Worm (Caenorhabditis elegans): Measurements from ENCODE around the gene pqn-62.

The pqn-62 gene

ce11 chrX:5210927-5211655 lies 15.2 kb downstream of the pqn-62 start (continued):
- no peak for TF ChIP-seq skn-1 (tag; optimal IDR thresholded peaks at IDR 0.05)
- no peak for TF ChIP-seq madf-9 (GFP tag; conservative IDR thresholded peaks at IDR 0.05)
- TF ChIP-seq vab-7 (GFP tag; IDR thresholded peaks at IDR 0.05): no peak
- TF ChIP-seq tag-97 (GFP tag; IDR thresholded peaks at IDR 0.05): no peak
- TF ChIP-seq F37D6.2 (tag; optimal IDR thresholded peaks at IDR 0.05): no peak
- TF ChIP-seq dve-1 (tag; optimal IDR thresholded peaks at IDR 0.05; ENCODE audit: insufficient read depth): peak; percentile 28
- no peak for TF ChIP-seq nhr-102 (tag; optimal IDR thresholded peaks at IDR 0.05)
- TF ChIP-seq egl-43 (GFP tag; IDR thresholded peaks at IDR 0.05): no peak
- TF ChIP-seq daf-16 (GFP tag; optimal IDR thresholded peaks at IDR 0.05): no peak
- peak; percentile 6 for TF ChIP-seq daf-16 (tag; optimal IDR thresholded peaks at IDR 0.05)
- TF ChIP-seq Y5F2A.4 (GFP tag; optimal IDR thresholded peaks at IDR 0.05): no peak
- TF ChIP-seq nhr-42 (GFP tag; IDR thresholded peaks at IDR 0.05): no peak
- no peak for TF ChIP-seq ceh-62 (tag; optimal IDR thresholded peaks at IDR 0.05)
- peak; percentile 82 for TF ChIP-seq aha-1 (tag)
- TF ChIP-seq mdt-29 (GFP tag; IDR thresholded peaks at IDR 0.05): no peak
- no peak for TF ChIP-seq ceh-82 (tag; optimal IDR thresholded peaks at IDR 0.05)
- no peak for TF ChIP-seq gei-8 (GFP tag; optimal IDR thresholded peaks at IDR 0.05)
- no peak for TF ChIP-seq hlh-30 (tag; optimal IDR thresholded peaks at IDR 0.05; ENCODE audit: insufficient read depth)
- no peak for TF ChIP-seq R02D3.7 (tag; optimal IDR thresholded peaks at IDR 0.05)
- TF ChIP-seq mxl-3 (GFP tag; optimal IDR thresholded peaks at IDR 0.05): peak; percentile 34
- TF ChIP-seq ama-1 (optimal IDR thresholded peaks at IDR 0.05): no peak
- TF ChIP-seq nhr-28 (tag; optimal IDR thresholded peaks at IDR 0.05): peak; percentile 30
- TF ChIP-seq php-3 (GFP tag; IDR thresholded peaks at IDR 0.05): no peak
- TF ChIP-seq zip-2 (tag; optimal IDR thresholded peaks at IDR 0.05): no peak
- TF ChIP-seq pqm-1 (tag; optimal IDR thresholded peaks at IDR 0.05): no peak
- no peak for TF ChIP-seq lin-1 (GFP tag; IDR thresholded peaks at IDR 0.05)
- no peak for TF ChIP-seq dmd-9 (GFP tag; IDR thresholded peaks at IDR 0.05)
- TF ChIP-seq dmd-6 (GFP tag; IDR thresholded peaks at IDR 0.05): peak; percentile 36

- TF ChIP-seq egl-27 (tag; optimal IDR thresholded peaks at IDR 0.05): no peak
- TF ChIP-seq ces-1 (GFP tag; optimal IDR thresholded peaks at IDR 0.05): peak; percentile 23
- TF ChIP-seq zfp-3 (GFP tag; conservative IDR thresholded peaks at IDR 0.05): no peak
- no peak for TF ChIP-seq saeg-2 (GFP tag; IDR thresholded peaks at IDR 0.05)
- TF ChIP-seq lin-1 (GFP tag; IDR thresholded peaks at IDR 0.05): no peak
- TF ChIP-seq duxl-1 (tag; optimal IDR thresholded peaks at IDR 0.05; ENCODE audit: poor library complexity): no peak
- peak; percentile 32 for TF ChIP-seq aha-1 (tag)
- TF ChIP-seq lin-39 (tag; optimal IDR thresholded peaks at IDR 0.05): no peak
- TF ChIP-seq ztf-11 (tag; optimal IDR thresholded peaks at IDR 0.05): no peak
- no peak for TF ChIP-seq spr-1 (tag; optimal IDR thresholded peaks at IDR 0.05)
- no peak for TF ChIP-seq pqm-1 (tag; optimal IDR thresholded peaks at IDR 0.05)
- TF ChIP-seq F49E8.2 (tag; optimal IDR thresholded peaks at IDR 0.05; ENCODE audit: borderline replicate concordance): no peak
- no peak for TF ChIP-seq unc-130 (GFP tag; optimal IDR thresholded peaks at IDR 0.05)
- TF ChIP-seq zip-2 (tag; optimal IDR thresholded peaks at IDR 0.05): no peak
- no peak for TF ChIP-seq lin-29 (GFP tag; IDR thresholded peaks at IDR 0.05)
- TF ChIP-seq mes-2 (tag; optimal IDR thresholded peaks at IDR 0.05; ENCODE audit: poor library complexity, severe bottlenecking): peak; percentile 23
- peak; percentile 72 for TF ChIP-seq nhr-28 (tag; optimal IDR thresholded peaks at IDR 0.05)
- no peak for TF ChIP-seq nhr-6 (tag; optimal IDR thresholded peaks at IDR 0.05)
Measured at ce11 chrX:5213032-5213431, 17.1 kb downstream of the pqn-62 start.
